Worm (Caenorhabditis elegans): Measurements from ENCODE around the gene C32D5.10.

C32D5.10 gene

DNA sequence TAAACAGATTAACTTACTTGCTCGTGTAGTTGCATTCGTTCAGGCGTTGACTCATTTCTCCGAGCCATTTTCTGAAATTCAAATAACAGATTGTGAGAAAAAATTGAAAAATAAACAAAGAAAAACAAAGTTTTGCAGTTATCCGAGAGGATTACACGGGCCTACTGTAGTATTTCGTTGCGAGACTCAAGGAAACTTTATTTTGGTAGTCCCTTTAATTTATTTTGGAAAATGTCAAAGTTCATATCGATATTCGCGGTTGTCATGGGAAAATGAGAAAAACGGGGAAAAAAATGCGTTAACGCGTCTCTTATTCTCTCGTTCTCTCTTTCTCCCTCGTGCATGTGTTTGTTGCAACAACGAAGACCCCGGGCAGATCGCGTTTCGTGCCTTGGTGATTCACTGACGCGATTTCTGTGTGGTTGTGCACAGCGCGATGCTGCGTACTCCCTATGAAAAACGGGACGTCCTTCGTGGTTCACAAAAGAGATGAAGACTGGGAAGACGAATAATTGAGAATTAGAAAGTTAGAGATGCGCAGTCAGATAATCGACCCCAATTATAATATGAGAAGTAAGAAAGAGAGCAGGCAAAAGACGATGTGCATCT is 20.5 kb downstream of the C32D5.10 start, which contains the start of gene set-4 (continued):
- TF ChIP-seq fos-1 (tag; optimal IDR thresholded peaks at IDR 0.05) (peak; percentile 96), mab-5 (tag; optimal IDR thresholded peaks at IDR 0.05) (peak; percentile 84), egl-27 (tag; optimal IDR thresholded peaks at IDR 0.05) (peak; percentile 85), gmeb-1 (tag; optimal IDR thresholded peaks at IDR 0.05) (peak; percentile 90), lin-39 (tag; optimal IDR thresholded peaks at IDR 0.05) (no peak), Y55F3AM.14 (GFP tag; optimal IDR thresholded peaks at IDR 0.05) (peak; percentile 78), R02D3.7 (tag; optimal IDR thresholded peaks at IDR 0.05) (peak; percentile 50), F13H6.1 (tag; optimal IDR thresholded peaks at IDR 0.05) (peak; percentile 92), unc-55 (GFP tag; optimal IDR thresholded peaks at IDR 0.05) (peak; percentile 96), ztf-11 (tag; optimal IDR thresholded peaks at IDR 0.05) (peak; percentile 61), ceh-82 (tag; optimal IDR thresholded peaks at IDR 0.05) (peak; percentile 68), elt-1 (tag; optimal IDR thresholded peaks at IDR 0.05) (no peak), snpc-4 (tag; optimal IDR thresholded peaks at IDR 0.05) (peak; percentile 88), ztf-1 (GFP tag; conservative IDR thresholded peaks at IDR 0.05) (no peak), aly-2 (tag; optimal IDR thresholded peaks at IDR 0.05) (no peak), ama-1 (optimal IDR thresholded peaks at IDR 0.05) (peak; percentile 26), blmp-1 (tag; optimal IDR thresholded peaks at IDR 0.05; ENCODE audit: insufficient read depth) (peak; percentile 54), ztf-4 (tag; optimal IDR thresholded peaks at IDR 0.05) (peak; percentile 90), nhr-12 (tag; optimal IDR thresholded peaks at IDR 0.05) (no peak)

DNA sequence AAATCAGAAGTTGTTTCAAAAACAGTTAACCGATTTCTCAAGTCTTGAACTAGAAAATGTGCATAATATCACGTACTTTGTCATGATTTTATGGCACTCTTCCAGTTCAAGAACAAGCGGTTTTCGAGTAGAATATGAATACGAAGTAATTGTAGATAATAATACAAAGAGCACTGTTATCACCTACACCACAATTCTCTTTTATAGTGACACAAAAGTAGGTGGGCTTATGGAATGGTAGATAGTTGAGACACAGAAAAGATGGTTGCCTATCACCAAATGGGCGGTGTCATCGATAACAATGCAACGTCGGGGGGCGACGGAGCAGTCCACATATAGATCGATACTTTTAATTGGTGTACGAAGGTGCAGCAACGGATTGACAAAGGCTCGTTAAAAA is 23.1 kb downstream of the C32D5.10 start:
- TF ChIP-seq peb-1 (tag; optimal IDR thresholded peaks at IDR 0.05) (no peak), snpc-4 (tag; optimal IDR thresholded peaks at IDR 0.05) (no peak), R02D3.7 (tag; optimal IDR thresholded peaks at IDR 0.05) (no peak), nhr-237 (tag; optimal IDR thresholded peaks at IDR 0.05) (no peak), blmp-1 (tag; optimal IDR thresholded peaks at IDR 0.05; ENCODE audit: insufficient read depth) (no peak), gmeb-1 (tag; optimal IDR thresholded peaks at IDR 0.05) (peak; percentile 43), skn-1 (tag; optimal IDR thresholded peaks at IDR 0.05) (peak; percentile 33), elt-1 (tag; optimal IDR thresholded peaks at IDR 0.05) (no peak), nhr-10 (tag; optimal IDR thresholded peaks at IDR 0.05) (no peak), nhr-6 (tag; optimal IDR thresholded peaks at IDR 0.05) (no peak), mbf-1 (tag; optimal IDR thresholded peaks at IDR 0.05) (no peak), lin-11 (tag; optimal IDR thresholded peaks at IDR 0.05) (no peak), ZK546.5 (tag; optimal IDR thresholded peaks at IDR 0.05) (no peak), lsy-2 (tag; optimal IDR thresholded peaks at IDR 0.05) (no peak), nhr-11 (tag; optimal IDR thresholded peaks at IDR 0.05) (no peak), sma-9 (GFP tag; optimal IDR thresholded peaks at IDR 0.05) (peak; percentile 17), sma-9 (tag; optimal IDR thresholded peaks at IDR 0.05) (no peak), crh-2 (tag; optimal IDR thresholded peaks at IDR 0.05) (peak; percentile 43), nhr-129 (tag; optimal IDR thresholded peaks at IDR 0.05) (no peak), mab-5 (tag; optimal IDR thresholded peaks at IDR 0.05) (no peak), fos-1 (tag; optimal IDR thresholded peaks at IDR 0.05) (peak; percentile 95), sma-3 (GFP tag; optimal IDR thresholded peaks at IDR 0.05) (no peak), zag-1 (tag; optimal IDR thresholded peaks at IDR 0.05) (no peak), ceh-82 (tag; optimal IDR thresholded peaks at IDR 0.05) (no peak)

DNA sequence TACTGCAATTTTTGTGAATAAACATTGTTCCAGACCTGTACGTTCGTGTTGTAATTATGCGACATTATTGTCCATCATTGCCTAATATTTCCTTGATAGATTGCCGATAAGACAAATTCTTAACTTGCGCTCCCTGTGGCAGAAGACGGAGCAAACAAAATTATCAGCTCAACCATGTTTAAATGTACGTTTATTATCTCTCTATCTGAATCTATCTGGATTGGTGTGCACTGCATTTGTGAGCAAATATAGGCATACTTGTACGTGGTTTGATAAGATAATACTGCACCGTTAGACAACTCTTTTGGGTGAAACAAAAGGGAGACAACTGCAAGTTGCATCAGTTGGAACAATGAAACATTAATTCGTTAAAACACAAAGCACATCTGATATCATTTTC is 24.5 kb downstream of the C32D5.10 start:
- TF ChIP-seq F13H6.1 (tag; optimal IDR thresholded peaks at IDR 0.05) (peak; percentile 57), R02D3.7 (tag; optimal IDR thresholded peaks at IDR 0.05) (no peak), crh-2 (tag; optimal IDR thresholded peaks at IDR 0.05) (peak; percentile 70), zag-1 (tag; optimal IDR thresholded peaks at IDR 0.05) (no peak), sma-9 (GFP tag; optimal IDR thresholded peaks at IDR 0.05) (peak; percentile 67), sma-9 (tag; optimal IDR thresholded peaks at IDR 0.05) (no peak), alr-1 (tag; optimal IDR thresholded peaks at IDR 0.05) (no peak), nhr-23 (tag; optimal IDR thresholded peaks at IDR 0.05) (no peak), fos-1 (tag; optimal IDR thresholded peaks at IDR 0.05) (peak; percentile 91), sma-3 (GFP tag; optimal IDR thresholded peaks at IDR 0.05) (peak; percentile 5), nhr-6 (tag; optimal IDR thresholded peaks at IDR 0.05) (no peak), skn-1 (tag; optimal IDR thresholded peaks at IDR 0.05) (no peak), ceh-16 (tag; optimal IDR thresholded peaks at IDR 0.05) (no peak), sem-4 (tag; optimal IDR thresholded peaks at IDR 0.05) (no peak), lin-13 (GFP tag; optimal IDR thresholded peaks at IDR 0.05) (no peak), Y55F3AM.14 (GFP tag; optimal IDR thresholded peaks at IDR 0.05) (no peak), gmeb-1 (tag; optimal IDR thresholded peaks at IDR 0.05) (peak; percentile 24), nhr-10 (tag; optimal IDR thresholded peaks at IDR 0.05) (no peak), nhr-25 (tag; optimal IDR thresholded peaks at IDR 0.05) (no peak), egl-27 (tag; optimal IDR thresholded peaks at IDR 0.05) (no peak), ama-1 (optimal IDR thresholded peaks at IDR 0.05) (no peak)
